Fruit fly (Drosophila melanogaster): Measurements from ENCODE around the gene CG43056.

The CG43056 gene

dm6 chr2L:4444457-4444856, 6.9 kb downstream of the CG43056 start, which contains the start of the genes morgue and Elp3 (continued):
- TF ChIP-seq CG11696 (GFP tag; IDR thresholded peaks at IDR 0.05) (no peak), CG12219 (GFP tag; optimal IDR thresholded peaks at IDR 0.05) (no peak), CG4328 (GFP tag; optimal IDR thresholded peaks at IDR 0.05) (no peak), kni (GFP tag; optimal IDR thresholded peaks at IDR 0.05) (no peak), insv (GFP tag; optimal IDR thresholded peaks at IDR 0.05) (no peak), CrebB (tag; optimal IDR thresholded peaks at IDR 0.05) (no peak), CG14667 (GFP tag; IDR thresholded peaks at IDR 0.05) (no peak), CG14710 (tag; optimal IDR thresholded peaks at IDR 0.05) (peak; percentile 55), unc-4 (GFP tag; IDR thresholded peaks at IDR 0.05; ENCODE audit: partially characterized antibody) (peak; percentile 56), CHES-1-like (GFP tag; optimal IDR thresholded peaks at IDR 0.05) (peak; percentile 31), fd96Cb (tag; optimal IDR thresholded peaks at IDR 0.05) (no peak), CG13624 (GFP tag; optimal IDR thresholded peaks at IDR 0.05) (no peak), mirr (GFP tag; optimal IDR thresholded peaks at IDR 0.05) (peak; percentile 14), CG11247 (GFP tag; IDR thresholded peaks at IDR 0.05) (no peak), CG7556 (GFP tag; optimal IDR thresholded peaks at IDR 0.05) (no peak), ci (GFP tag; IDR thresholded peaks at IDR 0.05) (no peak), Dref (GFP tag; IDR thresholded peaks at IDR 0.05) (peak; percentile 86), cad (GFP tag; optimal IDR thresholded peaks at IDR 0.05) (no peak), CG9727 (GFP tag; optimal IDR thresholded peaks at IDR 0.05) (no peak), Lhr (GFP tag; optimal IDR thresholded peaks at IDR 0.05) (no peak), nau (GFP tag; optimal IDR thresholded peaks at IDR 0.05) (no peak), CG15514 (GFP tag; optimal IDR thresholded peaks at IDR 0.05) (peak; percentile 51), CG34376 (GFP tag; optimal IDR thresholded peaks at IDR 0.05) (no peak), CG3995 (GFP tag; optimal IDR thresholded peaks at IDR 0.05) (no peak), Poxn (GFP tag; IDR thresholded peaks at IDR 0.05) (no peak), gfzf (GFP tag; optimal IDR thresholded peaks at IDR 0.05) (peak; percentile 81), CG8765 (GFP tag; IDR thresholded peaks at IDR 0.05) (no peak), seq (GFP tag; IDR thresholded peaks at IDR 0.05) (no peak), esg (GFP tag; conservative IDR thresholded peaks at IDR 0.05) (no peak), Elba2 (GFP tag; optimal IDR thresholded peaks at IDR 0.05) (peak; percentile 56), B-H2 (GFP tag; optimal IDR thresholded peaks at IDR 0.05) (peak; percentile 6), nerfin-2 (GFP tag; IDR thresholded peaks at IDR 0.05; ENCODE audit: partially characterized antibody) (peak; percentile 82), HmgZ (tag; optimal IDR thresholded peaks at IDR 0.05) (peak; percentile 26), CG16813 (GFP tag; IDR thresholded peaks at IDR 0.05; ENCODE audit: partially characterized antibody) (peak; percentile 74), nmo (GFP tag; optimal IDR thresholded peaks at IDR 0.05) (peak; percentile 5), CG10366 (GFP tag; IDR thresholded peaks at IDR 0.05) (no peak), CG7357 (GFP tag; IDR thresholded peaks at IDR 0.05) (no peak), tap (tag; optimal IDR thresholded peaks at IDR 0.05) (no peak), danr (GFP tag; IDR thresholded peaks at IDR 0.05) (no peak), CG34422 (GFP tag; IDR thresholded peaks at IDR 0.05) (no peak; the same call in 2 of the 3 replicates), sens (GFP tag) (peak; percentile 56), CG4854 (GFP tag; optimal IDR thresholded peaks at IDR 0.05) (no peak), Sin3A (optimal IDR thresholded peaks at IDR 0.05) (peak; percentile 53), stwl (tag; optimal IDR thresholded peaks at IDR 0.05) (peak; percentile 88), Optix (GFP tag; IDR thresholded peaks at IDR 0.05) (no peak), ase (GFP tag; IDR thresholded peaks at IDR 0.05) (no peak), org-1 (GFP tag; optimal IDR thresholded peaks at IDR 0.05) (no peak), Hr51 (GFP tag; optimal IDR thresholded peaks at IDR 0.05) (no peak), CG18011 (GFP tag; optimal IDR thresholded peaks at IDR 0.05) (no peak), Pdp1 (GFP tag; optimal IDR thresholded peaks at IDR 0.05) (peak in 1 of 2 experiments; percentile 30), Lpt (GFP tag; optimal IDR thresholded peaks at IDR 0.05) (no peak), CG9932 (GFP tag; IDR thresholded peaks at IDR 0.05) (no peak)

All from whole organism, embryonic.